Worm (Caenorhabditis elegans): ENCODE data around the gene cbp-3.

DNA sequence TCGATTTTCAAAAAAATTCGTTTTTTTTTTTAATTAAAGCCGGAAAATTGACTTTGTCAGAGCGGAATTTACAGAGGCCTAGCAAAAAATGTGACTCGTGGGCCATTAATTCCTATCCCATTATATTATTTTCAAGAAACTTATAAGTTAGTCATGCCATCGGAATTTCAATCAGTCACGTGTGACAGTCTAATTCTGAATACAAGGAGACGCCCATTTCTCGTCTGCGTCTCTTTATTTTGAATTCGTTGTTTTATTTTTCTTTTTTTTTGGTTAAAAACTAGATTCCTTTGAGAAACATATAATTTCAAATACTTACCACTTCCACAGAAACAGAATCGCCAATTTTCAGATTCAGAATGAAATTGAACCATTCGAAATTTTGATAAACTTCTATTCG, 5.0 kb upstream of the cbp-3 start:
- no peak for TF ChIP-seq ceh-13 (GFP tag; optimal IDR thresholded peaks at IDR 0.05)
- no peak for TF ChIP-seq aly-1 (tag; optimal IDR thresholded peaks at IDR 0.05)
- no peak for TF ChIP-seq pes-1 (GFP tag; IDR thresholded peaks at IDR 0.05)
- no peak for TF ChIP-seq flt-1 (GFP tag; IDR thresholded peaks at IDR 0.05)
- no peak for TF ChIP-seq ama-1 (optimal IDR thresholded peaks at IDR 0.05)
- no peak for TF ChIP-seq sea-1 (GFP tag; conservative IDR thresholded peaks at IDR 0.05)
- TF ChIP-seq F13C5.2 (tag; optimal IDR thresholded peaks at IDR 0.05) = no peak
- TF ChIP-seq tra-4 (tag; optimal IDR thresholded peaks at IDR 0.05) = no peak
- TF ChIP-seq hnd-1 (tag; optimal IDR thresholded peaks at IDR 0.05) = no peak
